Worm (Caenorhabditis elegans): ENCODE measurements around the gene ain-1.

DNA sequence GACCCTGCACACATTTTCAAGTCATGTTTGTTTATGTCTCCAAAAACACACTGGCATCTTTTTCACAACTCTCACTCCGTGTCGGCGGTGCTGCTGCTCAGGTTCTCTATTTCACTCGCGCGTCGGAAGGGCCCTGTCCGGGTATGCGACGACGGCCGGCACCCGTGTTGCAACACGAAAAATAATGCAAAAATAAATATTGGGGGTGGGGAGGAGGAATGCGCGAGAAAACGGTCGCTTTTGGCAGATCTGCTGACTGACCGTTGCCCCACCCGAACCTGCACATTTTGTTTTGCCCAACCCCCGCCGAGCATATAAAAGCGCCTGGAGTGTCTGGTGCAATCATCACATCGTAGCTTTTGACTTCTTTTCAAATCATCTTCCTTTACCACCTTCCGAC is 8.2 kb downstream of the ain-1 start, which contains the start of gene cpg-19:
- TF ChIP-seq nhr-25 (tag; optimal IDR thresholded peaks at IDR 0.05), result no peak
- no peak for TF ChIP-seq daf-12 (tag; optimal IDR thresholded peaks at IDR 0.05)
- no peak for TF ChIP-seq fos-1 (tag; optimal IDR thresholded peaks at IDR 0.05)
- TF ChIP-seq nhr-12 (tag; optimal IDR thresholded peaks at IDR 0.05), result no peak
- TF ChIP-seq ceh-9 (tag; optimal IDR thresholded peaks at IDR 0.05), result no peak
- no peak for TF ChIP-seq nhr-76 (tag; optimal IDR thresholded peaks at IDR 0.05)
- TF ChIP-seq skn-1 (tag; optimal IDR thresholded peaks at IDR 0.05), result no peak
- TF ChIP-seq snpc-4 (tag; optimal IDR thresholded peaks at IDR 0.05), result no peak
- no peak for TF ChIP-seq jun-1 (tag; optimal IDR thresholded peaks at IDR 0.05)

All from whole organism, L3 larva.